Worm (Caenorhabditis elegans) whole organism, L2 larva: ENCODE results near the gene Y105C5A.1.

Experiments used
- C34F6.9 ChIP-seq: fragments of 150-350 bp; optimal IDR thresholded peaks from 2 replicates; lab custom pipeline; 2014; ENCODE audit warnings: missing biosample characterization, missing genetic modification characterization
- F13H6.1 ChIP-seq: sonication (generic microtip); optimal IDR thresholded peaks from 2 replicates; lab custom pipeline; 2016; ENCODE audit warnings: missing genetic modification characterization, missing compliant biosample characterization
- R02D3.7 ChIP-seq: fragments of 150-350 bp; optimal IDR thresholded peaks from 2 replicates; lab custom pipeline; 2014; ENCODE audit warnings: missing biosample characterization, missing genetic modification characterization
- ZK546.5 ChIP-seq: sonication (generic microtip); optimal IDR thresholded peaks from 2 replicates; lab custom pipeline; 2017; ENCODE audit warnings: missing biosample characterization, missing genetic modification characterization
- alr-1 ChIP-seq: fragments of 150-350 bp; optimal IDR thresholded peaks from 2 replicates; lab custom pipeline; 2014; ENCODE audit warnings: missing biosample characterization, missing genetic modification characterization
- ceh-16 ChIP-seq: fragments of 150-350 bp; optimal IDR thresholded peaks from 2 replicates; lab custom pipeline; 2014; ENCODE audit warnings: missing biosample characterization, missing genetic modification characterization
- crh-2 ChIP-seq: sonication (generic microtip); optimal IDR thresholded peaks from 2 replicates; lab custom pipeline; 2017; ENCODE audit warnings: missing biosample characterization, missing genetic modification characterization
- egl-27 ChIP-seq: sonication (generic microtip); optimal IDR thresholded peaks from 3 replicates; lab custom pipeline; 2017; ENCODE audit warnings: missing biosample characterization, missing genetic modification reagents, missing genetic modification characterization
- elt-1 ChIP-seq: fragments of 150-350 bp; optimal IDR thresholded peaks from 2 replicates; lab custom pipeline; 2014; ENCODE audit warnings: missing biosample characterization, missing genetic modification characterization
- elt-3 ChIP-seq: sonication (generic microtip); optimal IDR thresholded peaks from 2 replicates; lab custom pipeline; 2017; ENCODE audit warnings: missing biosample characterization, missing genetic modification characterization
- fos-1 ChIP-seq: fragments of 150-350 bp; optimal IDR thresholded peaks from 2 replicates; lab custom pipeline; 2014; ENCODE audit warnings: missing biosample characterization, missing genetic modification characterization
- gmeb-1 ChIP-seq: fragments of 150-350 bp; optimal IDR thresholded peaks from 2 replicates; lab custom pipeline; 2014; ENCODE audit warnings: missing biosample characterization, missing genetic modification characterization
- lin-13 ChIP-seq: fragments of 150-350 bp; optimal IDR thresholded peaks from 2 replicates; lab custom pipeline; 2014; ENCODE audit warnings: missing biosample characterization, missing genetic modification reagents, missing genetic modification characterization
- lin-39 ChIP-seq: fragments of 150-350 bp; optimal IDR thresholded peaks from 2 replicates; lab custom pipeline; 2014; ENCODE audit warnings: missing biosample characterization, missing genetic modification reagents, missing genetic modification characterization
- lsy-2 ChIP-seq, 2 experiments: fragments of 150-350 bp in 1 of 2; sonication (generic microtip) in 1 of 2; optimal IDR thresholded peaks; 2 replicates each; lab custom pipeline; 2014 to 2017; ENCODE audit warnings: missing biosample characterization in 2 of 2, missing genetic modification characterization in 2 of 2
- mbf-1 ChIP-seq: sonication (generic microtip); optimal IDR thresholded peaks from 2 replicates; lab custom pipeline; 2017; ENCODE audit warnings: missing biosample characterization, missing genetic modification characterization
- nhr-10 ChIP-seq: sonication (generic microtip); optimal IDR thresholded peaks from 2 replicates; lab custom pipeline; 2017; ENCODE audit warnings: missing biosample characterization, missing genetic modification characterization
- nhr-12 ChIP-seq: fragments of 150-350 bp; optimal IDR thresholded peaks from 2 replicates; lab custom pipeline; 2014; ENCODE audit warnings: missing biosample characterization, missing genetic modification characterization
- nhr-129 ChIP-seq: fragments of 150-350 bp; optimal IDR thresholded peaks from 2 replicates; lab custom pipeline; 2014; ENCODE audit warnings: missing biosample characterization, missing genetic modification characterization
- nhr-21 ChIP-seq: fragments of 150-350 bp; optimal IDR thresholded peaks from 2 replicates; lab custom pipeline; 2014; ENCODE audit warnings: missing biosample characterization, missing genetic modification characterization
- nhr-23 ChIP-seq: fragments of 150-350 bp; optimal IDR thresholded peaks from 2 replicates; lab custom pipeline; 2014; ENCODE audit warnings: missing biosample characterization, missing genetic modification reagents, missing genetic modification characterization
- nhr-237 ChIP-seq: fragments of 150-350 bp; optimal IDR thresholded peaks from 2 replicates; lab custom pipeline; 2014; ENCODE audit warnings: missing biosample characterization, missing genetic modification characterization
- nhr-6 ChIP-seq: fragments of 150-350 bp; optimal IDR thresholded peaks from 2 replicates; lab custom pipeline; 2014; ENCODE audit warnings: missing biosample characterization, missing genetic modification characterization
- nhr-77 ChIP-seq: fragments of 150-350 bp; optimal IDR thresholded peaks from 2 replicates; lab custom pipeline; 2014; ENCODE audit warnings: missing biosample characterization, missing genetic modification characterization
- sem-4 ChIP-seq: fragments of 150-350 bp; optimal IDR thresholded peaks from 2 replicates; lab custom pipeline; 2014; ENCODE audit warnings: missing biosample characterization, missing genetic modification reagents, missing genetic modification characterization
- sma-9 ChIP-seq, 2 experiments: fragments of 150-350 bp in 1 of 2; sonication (generic microtip) in 1 of 2; optimal IDR thresholded peaks; 2 replicates each; lab custom pipeline; 2014 to 2016; ENCODE audit warnings: missing genetic modification characterization in 2 of 2, mild to moderate bottlenecking in 1 of 2, missing biosample characterization in 1 of 2, missing compliant biosample characterization in 1 of 2, missing genetic modification reagents in 1 of 2, moderate library complexity in 1 of 2
- snpc-4 ChIP-seq: fragments of 150-350 bp; optimal IDR thresholded peaks from 2 replicates; lab custom pipeline; 2014; ENCODE audit warnings: missing biosample characterization, missing genetic modification characterization
- unc-39 ChIP-seq: fragments of 150-350 bp; optimal IDR thresholded peaks from 2 replicates; lab custom pipeline; 2014; ENCODE audit warnings: missing biosample characterization, missing genetic modification characterization
- unc-55 ChIP-seq: fragments of 150-350 bp; sonication (generic microtip); optimal IDR thresholded peaks from 3 replicates; lab custom pipeline; 2014; ENCODE audit warnings: missing biosample characterization, missing genetic modification reagents, missing genetic modification characterization
- unc-62 ChIP-seq: fragments of 150-350 bp; optimal IDR thresholded peaks from 2 replicates; lab custom pipeline; 2014; ENCODE audit warnings: missing biosample characterization, missing genetic modification reagents, missing genetic modification characterization
- zag-1 ChIP-seq: fragments of 150-350 bp; optimal IDR thresholded peaks from 2 replicates; lab custom pipeline; 2014; ENCODE audit warnings: missing biosample characterization, missing genetic modification characterization
- ztf-1 ChIP-seq: fragments of 200-800 bp; sonication (Bioruptor generic); conservative IDR thresholded peaks from 2 replicates; pipeline ENCODE4 v1.3.6; 2022; ENCODE audit warnings: missing genetic modification characterization, missing compliant biosample characterization

Y105C5A.1 gene

DNA sequence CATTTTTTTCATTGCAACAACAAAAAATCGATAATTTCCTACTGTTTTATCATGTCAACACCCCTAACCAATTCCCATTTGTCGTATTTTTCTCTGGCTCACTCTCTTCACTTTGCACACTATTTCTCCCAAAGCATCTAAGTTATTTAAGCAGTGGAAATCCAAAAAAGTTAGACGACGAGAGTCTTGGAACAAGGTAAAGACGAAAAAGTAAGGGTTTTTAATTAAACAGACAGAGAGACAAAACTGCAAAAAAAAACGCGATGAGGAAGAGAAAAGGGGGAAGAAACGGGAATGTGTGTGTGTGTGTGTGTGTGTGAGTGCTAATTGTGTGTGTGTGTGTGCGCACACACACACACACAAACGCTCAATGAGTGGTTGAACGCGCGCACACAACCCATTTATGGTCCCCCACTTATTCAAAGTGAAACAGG is 3.0 kb downstream of the Y105C5A.1 start:
- TF ChIP-seq sma-9 (GFP tag; optimal IDR thresholded peaks at IDR 0.05; lab: Kevin White, UChicago) (no peak), sma-9 (tag; optimal IDR thresholded peaks at IDR 0.05; lab: Kevin White, UChicago) (no peak), C34F6.9 (tag; lab: Kevin White, UChicago) (peak; percentile 71), zag-1 (peak; percentile 68), lin-13 (GFP tag; lab: Kevin White, UChicago) (no peak), crh-2 (tag; lab: Kevin White, UChicago) (peak; percentile 39), F13H6.1 (peak; percentile 41), lsy-2 (tag; optimal IDR thresholded peaks at IDR 0.05; lab: Kevin White, UChicago) (peak; percentile 45 to 85), sem-4 (tag; lab: Kevin White, UChicago) (peak; percentile 66), egl-27 (tag; lab: Kevin White, UChicago) (peak; percentile 25), unc-55 (GFP tag; lab: Kevin White, UChicago) (peak; percentile 97), nhr-129 (peak; percentile 76), nhr-21 (no peak)

DNA sequence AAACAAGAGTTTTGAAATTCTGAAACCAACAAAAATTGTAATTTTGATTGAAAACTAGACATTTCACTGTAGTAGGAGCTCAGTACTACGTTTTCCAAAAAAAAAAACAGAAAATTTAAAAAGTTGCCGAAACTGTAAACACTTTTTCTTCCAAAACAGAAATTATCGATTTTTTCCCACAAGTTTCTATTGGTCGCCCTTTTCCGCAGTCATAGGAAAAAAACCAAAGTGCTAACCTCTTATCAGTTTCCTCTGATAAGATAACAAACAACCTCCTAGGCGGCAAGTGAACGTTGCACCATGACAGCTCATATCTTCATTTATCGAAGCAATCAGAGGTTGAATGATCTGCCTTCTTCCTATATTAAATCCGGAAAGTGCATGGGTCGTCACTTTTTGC is 5.2 kb downstream of the Y105C5A.1 start:
- TF ChIP-seq fos-1 (tag; lab: Kevin White, UChicago): peak; percentile 72
- TF ChIP-seq nhr-6: no peak
- TF ChIP-seq gmeb-1: peak; percentile 5
- peak in 1 of 2 experiments; percentile 1 for TF ChIP-seq lsy-2 (tag; optimal IDR thresholded peaks at IDR 0.05; lab: Kevin White, UChicago)

ce11 chrIV:15554771-15555170 is 9.5 kb downstream of the Y105C5A.1 start:
- TF ChIP-seq unc-62 (GFP tag; lab: Kevin White, UChicago): no peak
- TF ChIP-seq ZK546.5: no peak
- no peak for TF ChIP-seq egl-27 (tag; lab: Kevin White, UChicago)
- no peak for TF ChIP-seq F13H6.1
- TF ChIP-seq nhr-10 (tag; lab: Kevin White, UChicago): no peak
- no peak for TF ChIP-seq zag-1
- no peak for TF ChIP-seq elt-1 (tag; lab: Kevin White, UChicago)
- no peak for TF ChIP-seq elt-3
- no peak for TF ChIP-seq nhr-6
- no peak for TF ChIP-seq ztf-1 (GFP tag; lab: Robert Waterston, UW)
- no peak for TF ChIP-seq nhr-23 (tag; lab: Kevin White, UChicago)
- no peak for TF ChIP-seq lsy-2 (tag; optimal IDR thresholded peaks at IDR 0.05; lab: Kevin White, UChicago)
- no peak for TF ChIP-seq alr-1 (tag; lab: Kevin White, UChicago)
- no peak for TF ChIP-seq gmeb-1
- no peak for TF ChIP-seq nhr-77 (tag; lab: Kevin White, UChicago)
- no peak for TF ChIP-seq ceh-16 (tag; lab: Kevin White, UChicago)
- TF ChIP-seq nhr-12 (tag; lab: Kevin White, UChicago): no peak
- TF ChIP-seq, all 48 proteins: peak for 0

- TF ChIP-seq R02D3.7 (tag; lab: Kevin White, UChicago) (no peak), lin-39 (tag; lab: Kevin White, UChicago) (no peak), unc-39 (no peak), lsy-2 (tag; optimal IDR thresholded peaks at IDR 0.05; lab: Kevin White, UChicago) (no peak), fos-1 (tag; lab: Kevin White, UChicago) (no peak), snpc-4 (tag; lab: Kevin White, UChicago) (no peak), gmeb-1 (no peak), nhr-129 (no peak), mbf-1 (no peak), ZK546.5 (no peak), F13H6.1 (no peak), unc-55 (GFP tag; lab: Kevin White, UChicago) (no peak), nhr-237 (tag; lab: Kevin White, UChicago) (no peak), nhr-10 (tag; lab: Kevin White, UChicago) (no peak)
- TF ChIP-seq, all 48 proteins: peak for 0
Observed at ce11 chrIV:15539447-15539994, 24.7 kb downstream of the Y105C5A.1 start, which contains the start of gene Y73F8A.35. TSS of gene Y73F8A.35 (minus strand) at chrIV:15539944.

- no peak for TF ChIP-seq nhr-237 (tag; lab: Kevin White, UChicago)
Observed at ce11 chrIV:15537338-15537737, 26.9 kb downstream of the Y105C5A.1 start.

DNA sequence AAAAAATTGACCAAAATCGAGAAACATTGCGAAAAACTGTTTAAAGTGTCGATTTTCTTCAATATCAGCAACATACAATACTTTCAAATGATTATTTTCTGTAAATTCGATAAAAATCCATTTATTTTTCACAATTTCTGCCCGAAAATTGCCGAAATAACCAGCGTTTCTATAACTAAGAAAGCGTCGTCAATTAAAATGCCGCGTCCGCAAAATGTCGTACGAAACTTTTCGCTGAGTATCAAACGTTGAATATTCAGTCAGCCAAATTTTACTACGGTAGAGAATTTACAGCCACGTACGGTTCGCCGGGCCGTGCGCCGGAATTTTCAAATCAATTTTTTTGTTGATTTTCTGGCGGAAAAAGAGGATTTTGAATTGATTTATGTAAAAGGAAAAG is 33.7 kb downstream of the Y105C5A.1 start:
- peak in 1 of 2 experiments; percentile 74 for TF ChIP-seq lsy-2 (tag; optimal IDR thresholded peaks at IDR 0.05; lab: Kevin White, UChicago)
